Worm (Caenorhabditis elegans): ENCODE data around the gene lias-1.

The lias-1 gene

ce11 chrIII:3503286-3503685, 1.6 kb downstream of the lias-1 start, which contains the start of gene rpl-16:
rpl-16 (minus strand) TSS chrIII:3503604.
- no peak for TF ChIP-seq R02D3.7 (tag; optimal IDR thresholded peaks at IDR 0.05)
- no peak for TF ChIP-seq unc-62 (GFP tag; optimal IDR thresholded peaks at IDR 0.05)
- no peak for TF ChIP-seq mab-5 (tag; optimal IDR thresholded peaks at IDR 0.05)
- no peak for TF ChIP-seq sma-9 (GFP tag; optimal IDR thresholded peaks at IDR 0.05)
- no peak for TF ChIP-seq sma-9 (tag; optimal IDR thresholded peaks at IDR 0.05)
- no peak for TF ChIP-seq nhr-129 (tag; optimal IDR thresholded peaks at IDR 0.05)
- no peak for TF ChIP-seq ZK546.5 (tag; optimal IDR thresholded peaks at IDR 0.05)
- no peak for TF ChIP-seq nhr-11 (tag; optimal IDR thresholded peaks at IDR 0.05)
- no peak for TF ChIP-seq zag-1 (tag; optimal IDR thresholded peaks at IDR 0.05)
- no peak for TF ChIP-seq ztf-11 (tag; optimal IDR thresholded peaks at IDR 0.05)
- no peak for TF ChIP-seq nhr-237 (tag; optimal IDR thresholded peaks at IDR 0.05)
- no peak for TF ChIP-seq mdl-1 (tag; optimal IDR thresholded peaks at IDR 0.05)
- TF ChIP-seq lsy-2 (tag; optimal IDR thresholded peaks at IDR 0.05), result no peak
- TF ChIP-seq nhr-12 (tag; optimal IDR thresholded peaks at IDR 0.05), result no peak
- no peak for TF ChIP-seq lin-39 (tag; optimal IDR thresholded peaks at IDR 0.05)
- no peak for TF ChIP-seq fos-1 (tag; optimal IDR thresholded peaks at IDR 0.05)

ce11 chrIII:3502215-3502838, 2.6 kb downstream of the lias-1 start, which contains the start of gene M01F1.8:
M01F1.8 (minus strand) TSS chrIII:3502549.
- TF ChIP-seq dmd-4 (tag; optimal IDR thresholded peaks at IDR 0.05) (no peak), unc-62 (GFP tag; optimal IDR thresholded peaks at IDR 0.05) (no peak), aly-2 (tag; optimal IDR thresholded peaks at IDR 0.05) (no peak)

DNA sequence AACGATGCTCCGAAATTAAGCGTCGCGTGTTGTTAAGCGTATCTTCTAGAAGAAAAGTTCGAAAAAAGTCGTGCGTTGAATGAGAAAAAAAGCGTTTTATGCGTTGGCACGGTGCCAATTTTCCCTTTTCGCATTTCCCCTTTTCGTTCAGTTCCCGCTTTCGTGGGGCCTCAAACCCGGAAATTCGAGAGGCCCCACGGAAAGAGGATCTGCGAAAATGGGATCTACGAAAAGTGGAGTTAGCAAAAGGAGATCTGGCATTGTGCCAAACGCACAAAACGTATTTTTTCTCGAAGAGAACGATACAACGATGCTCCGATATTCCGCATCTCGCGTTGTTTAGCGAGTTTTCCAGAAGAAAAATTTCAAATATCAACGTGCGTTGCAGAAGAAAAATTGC, 5.1 kb downstream of the lias-1 start:
- TF ChIP-seq dmd-4 (tag; optimal IDR thresholded peaks at IDR 0.05) (no peak), ztf-4 (tag; optimal IDR thresholded peaks at IDR 0.05) (no peak), C34F6.9 (tag; optimal IDR thresholded peaks at IDR 0.05) (no peak), sma-3 (GFP tag; optimal IDR thresholded peaks at IDR 0.05) (peak; percentile 5), unc-55 (GFP tag; optimal IDR thresholded peaks at IDR 0.05) (peak; percentile 57), F13H6.1 (tag; optimal IDR thresholded peaks at IDR 0.05) (peak; percentile 16), nhr-129 (tag; optimal IDR thresholded peaks at IDR 0.05) (no peak), nhr-10 (tag; optimal IDR thresholded peaks at IDR 0.05) (no peak), ztf-1 (GFP tag; conservative IDR thresholded peaks at IDR 0.05) (no peak), unc-62 (GFP tag; optimal IDR thresholded peaks at IDR 0.05) (no peak), sem-4 (tag; optimal IDR thresholded peaks at IDR 0.05) (no peak)

DNA sequence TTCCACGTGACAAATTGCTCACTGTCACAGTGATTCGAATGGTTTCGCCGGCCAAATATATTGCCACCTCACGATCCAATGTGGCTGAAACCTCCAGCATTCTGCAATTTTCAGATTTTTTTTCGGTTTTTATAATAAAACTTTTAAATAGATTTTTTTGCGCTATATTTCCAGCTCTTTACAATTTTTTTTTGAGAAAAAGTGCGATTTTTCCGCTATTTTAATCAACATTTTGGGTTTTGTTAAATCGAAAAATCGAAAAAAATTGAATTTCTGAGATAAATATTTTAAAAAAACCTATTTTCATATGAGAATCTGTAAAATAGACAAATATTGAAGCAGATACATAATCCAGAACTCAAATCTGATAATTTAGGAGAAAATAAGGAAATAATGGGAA, 5.9 kb downstream of the lias-1 start, which contains the start of gene M01F1.9:
TSS of gene M01F1.9 (minus strand) at position 101 of the 400 bp plus-strand sequence.
- TF ChIP-seq nhr-21 (tag; optimal IDR thresholded peaks at IDR 0.05) (no peak), alr-1 (tag; optimal IDR thresholded peaks at IDR 0.05) (no peak), fos-1 (tag; optimal IDR thresholded peaks at IDR 0.05) (no peak), mbf-1 (tag; optimal IDR thresholded peaks at IDR 0.05) (no peak), ztf-11 (tag; optimal IDR thresholded peaks at IDR 0.05) (no peak), nhr-25 (tag; optimal IDR thresholded peaks at IDR 0.05) (no peak), ama-1 (optimal IDR thresholded peaks at IDR 0.05) (no peak)

ce11 chrIII:3493138-3493537, 11.8 kb downstream of the lias-1 start, which contains the start of gene gly-14:
gly-14 (minus strand) TSS chrIII:3493238.
- TF ChIP-seq F13H6.1 (tag; optimal IDR thresholded peaks at IDR 0.05) (no peak), nhr-10 (tag; optimal IDR thresholded peaks at IDR 0.05) (no peak), nhr-129 (tag; optimal IDR thresholded peaks at IDR 0.05) (no peak), C34F6.9 (tag; optimal IDR thresholded peaks at IDR 0.05) (no peak), nhr-237 (tag; optimal IDR thresholded peaks at IDR 0.05) (no peak), zag-1 (tag; optimal IDR thresholded peaks at IDR 0.05) (no peak), ceh-82 (tag; optimal IDR thresholded peaks at IDR 0.05) (no peak), nhr-25 (tag; optimal IDR thresholded peaks at IDR 0.05) (no peak), unc-55 (GFP tag; optimal IDR thresholded peaks at IDR 0.05) (no peak), nhr-11 (tag; optimal IDR thresholded peaks at IDR 0.05) (no peak), mab-5 (tag; optimal IDR thresholded peaks at IDR 0.05) (no peak), dmd-4 (tag; optimal IDR thresholded peaks at IDR 0.05) (no peak), nhr-21 (tag; optimal IDR thresholded peaks at IDR 0.05) (no peak), ztf-4 (tag; optimal IDR thresholded peaks at IDR 0.05) (no peak)

DNA sequence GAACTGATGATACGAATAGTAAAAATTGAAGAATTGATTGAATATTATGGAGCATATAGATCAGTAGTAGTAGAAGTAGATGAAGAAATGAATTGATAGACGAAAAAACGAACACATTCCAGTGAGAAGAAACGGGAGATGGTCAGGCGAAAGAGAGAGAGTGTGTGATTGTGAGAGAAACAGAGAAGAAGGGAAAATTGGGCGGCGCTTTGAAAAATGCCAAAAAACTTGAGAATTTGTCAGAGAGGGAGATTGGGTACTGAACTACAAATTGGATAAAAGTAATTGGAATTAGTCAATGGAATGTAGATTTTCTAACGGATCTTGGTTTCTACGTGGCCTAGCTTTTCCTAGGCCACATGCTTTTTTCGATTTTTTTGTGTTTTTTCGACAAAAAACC, 16.7 kb downstream of the lias-1 start, which contains the start of gene C34C12.7:
TSS of gene C34C12.7 (minus strand) at position 118 of the 400 bp plus-strand sequence.
- no peak for TF ChIP-seq gmeb-1 (tag; optimal IDR thresholded peaks at IDR 0.05)
- TF ChIP-seq nhr-21 (tag; optimal IDR thresholded peaks at IDR 0.05), result no peak
- no peak for TF ChIP-seq aly-2 (tag; optimal IDR thresholded peaks at IDR 0.05)
- no peak for TF ChIP-seq unc-62 (GFP tag; optimal IDR thresholded peaks at IDR 0.05)
- TF ChIP-seq ztf-1 (GFP tag; conservative IDR thresholded peaks at IDR 0.05), result no peak
